Fruit fly (Drosophila melanogaster) whole organism, prepupa: ENCODE results near the gene stai.
A peak's percentile ranks its signal among the peaks of the same experiment; 100 is the strongest.

ENCODE experiments used
- Blimp-1 ChIP-seq: fragments of 200-800 bp; sonication (Bioruptor generic); optimal IDR thresholded peaks from 3 replicates; lab custom pipeline; 2017; ENCODE audit warnings: missing biosample characterization, missing genetic modification characterization, mild to moderate bottlenecking, moderate library complexity, missing genetic modification reagents
- CG11762 ChIP-seq: fragments of 200-800 bp; sonication (Bioruptor generic); optimal IDR thresholded peaks from 3 replicates; lab custom pipeline; 2016; ENCODE audit warnings: missing biosample characterization, missing genetic modification characterization; ENCODE audit not compliant: insufficient read depth
- CG3032 ChIP-seq: fragments of 200-800 bp; optimal IDR thresholded peaks from 2 replicates; lab custom pipeline; 2019; ENCODE audit warnings: missing biosample characterization, mild to moderate bottlenecking, missing genetic modification characterization, moderate library complexity
- CG6792 ChIP-seq: fragments of 200-800 bp; sonication (Bioruptor generic); optimal IDR thresholded peaks from 3 replicates; lab custom pipeline; 2016; ENCODE audit warnings: missing biosample characterization, missing genetic modification characterization
- CG7368 ChIP-seq: fragments of 200-800 bp; sonication (Bioruptor generic); optimal IDR thresholded peaks from 3 replicates; lab custom pipeline; 2016; ENCODE audit warnings: missing biosample characterization, missing genetic modification characterization
- Eip78C ChIP-seq: fragments of 200-800 bp; sonication (Bioruptor generic); peaks from one replicate; lab custom pipeline; 2016; ENCODE audit warnings: missing biosample characterization, missing genetic modification characterization
- Ets96B ChIP-seq: fragments of 200-800 bp; optimal IDR thresholded peaks from 2 replicates; lab custom pipeline; 2019; ENCODE audit warnings: missing biosample characterization, mild to moderate bottlenecking, missing genetic modification characterization, moderate library complexity
- Gug ChIP-seq: fragments of 200-800 bp; sonication (Bioruptor generic); IDR thresholded peaks from 2 replicates; pipeline ENCODE4 v1.3.6; 2022; ENCODE audit warnings: missing biosample characterization, missing genetic modification characterization
- spab ChIP-seq: fragments of 200-800 bp; sonication (Bioruptor generic); optimal IDR thresholded peaks from 2 replicates; lab custom pipeline; 2017; ENCODE audit warnings: missing biosample characterization, mild to moderate bottlenecking, missing genetic modification characterization, missing genetic modification reagents
- ss ChIP-seq, 2 experiments: fragments of 200-800 bp; sonication (Bioruptor generic); optimal IDR thresholded peaks; 2 replicates in 1 of 2; 3 replicates in 1 of 2; lab custom pipeline; 2017 to 2018; ENCODE audit warnings: mild to moderate bottlenecking in 2 of 2, missing biosample characterization in 2 of 2, missing genetic modification characterization in 2 of 2, moderate library complexity in 1 of 2
- svp ChIP-seq: fragments of 200-800 bp; sonication (Bioruptor generic); peaks from one replicate; lab custom pipeline; 2016; ENCODE audit warnings: missing biosample characterization, missing genetic modification characterization
- topi ChIP-seq: fragments of 200-800 bp; sonication (Bioruptor generic); optimal IDR thresholded peaks from 3 replicates; lab custom pipeline; 2016; ENCODE audit warnings: missing biosample characterization, missing genetic modification characterization

- TF ChIP-seq Blimp-1 (GFP tag; lab: Kevin White, UChicago), result peak; percentile 6
- peak; percentile 75 for TF ChIP-seq CG3032
- TF ChIP-seq CG11762 (GFP tag; lab: Kevin White, UChicago), result peak; percentile 9
- TF ChIP-seq Gug (GFP tag; lab: Robert Waterston, UW), result no peak
- peak; percentile 90 for TF ChIP-seq svp (GFP tag; lab: Kevin White, UChicago)
- peak; percentile 85 for TF ChIP-seq topi
- TF ChIP-seq ss (GFP tag; optimal IDR thresholded peaks at IDR 0.05; lab: Kevin White, UChicago), result peak; percentile 52 to 69
- peak; percentile 83 for TF ChIP-seq CG6792 (GFP tag; lab: Kevin White, UChicago)
- TF ChIP-seq Eip78C (GFP tag; lab: Kevin White, UChicago), result peak; percentile 97
- peak; percentile 82 for TF ChIP-seq Ets96B (tag; lab: Kevin White, UChicago)
- peak; percentile 57 for TF ChIP-seq CG7368 (GFP tag; lab: Kevin White, UChicago)
- peak; percentile 66 for TF ChIP-seq spab
Observed at dm6 chr2L:6165686-6166085, 65.5 kb downstream of the stai start.
